Worm (Caenorhabditis elegans) whole organism, L2 larva: ENCODE measurements around the gene sdz-16.

ENCODE experiments used
- F13H6.1 ChIP-seq: sonication (generic microtip); optimal IDR thresholded peaks from 2 replicates; lab custom pipeline; 2016; ENCODE audit warnings: missing genetic modification characterization, missing compliant biosample characterization
- R02D3.7 ChIP-seq: fragments of 150-350 bp; optimal IDR thresholded peaks from 2 replicates; lab custom pipeline; 2014; ENCODE audit warnings: missing biosample characterization, missing genetic modification characterization
- Y55F3AM.14 ChIP-seq: fragments of 200-800 bp; sonication (Bioruptor generic); optimal IDR thresholded peaks from 2 replicates; lab custom pipeline; 2018; ENCODE audit warnings: mild to moderate bottlenecking, missing genetic modification characterization, missing compliant biosample characterization
- ZK546.5 ChIP-seq: sonication (generic microtip); optimal IDR thresholded peaks from 2 replicates; lab custom pipeline; 2017; ENCODE audit warnings: missing biosample characterization, missing genetic modification characterization
- alr-1 ChIP-seq: fragments of 150-350 bp; optimal IDR thresholded peaks from 2 replicates; lab custom pipeline; 2014; ENCODE audit warnings: missing biosample characterization, missing genetic modification characterization
- aly-2 ChIP-seq: fragments of 150-350 bp; optimal IDR thresholded peaks from 2 replicates; lab custom pipeline; 2014; ENCODE audit warnings: missing biosample characterization, missing genetic modification characterization
- ama-1 ChIP-seq: fragments of 150-350 bp; optimal IDR thresholded peaks from 2 replicates; lab custom pipeline; 2018; ENCODE audit warnings: inconsistent platforms
- blmp-1 ChIP-seq: sonication (generic microtip); optimal IDR thresholded peaks from 2 replicates; lab custom pipeline; 2017; ENCODE audit warnings: missing genetic modification characterization, mild to moderate bottlenecking, missing compliant biosample characterization, antibody characterized with exemption, moderate library complexity; ENCODE audit not compliant: insufficient read depth
- ceh-16 ChIP-seq: fragments of 150-350 bp; optimal IDR thresholded peaks from 2 replicates; lab custom pipeline; 2014; ENCODE audit warnings: missing biosample characterization, missing genetic modification characterization
- crh-2 ChIP-seq: sonication (generic microtip); optimal IDR thresholded peaks from 2 replicates; lab custom pipeline; 2017; ENCODE audit warnings: missing biosample characterization, missing genetic modification characterization
- dmd-4 ChIP-seq: sonication (generic microtip); optimal IDR thresholded peaks from 2 replicates; lab custom pipeline; 2017; ENCODE audit warnings: missing biosample characterization, missing genetic modification characterization
- elt-3 ChIP-seq: sonication (generic microtip); optimal IDR thresholded peaks from 2 replicates; lab custom pipeline; 2017; ENCODE audit warnings: missing biosample characterization, missing genetic modification characterization
- lin-13 ChIP-seq: fragments of 150-350 bp; optimal IDR thresholded peaks from 2 replicates; lab custom pipeline; 2014; ENCODE audit warnings: missing biosample characterization, missing genetic modification reagents, missing genetic modification characterization
- lin-39 ChIP-seq: fragments of 150-350 bp; optimal IDR thresholded peaks from 2 replicates; lab custom pipeline; 2014; ENCODE audit warnings: missing biosample characterization, missing genetic modification reagents, missing genetic modification characterization
- mab-5 ChIP-seq: fragments of 150-350 bp; optimal IDR thresholded peaks from 2 replicates; lab custom pipeline; 2014; ENCODE audit warnings: missing biosample characterization, missing genetic modification characterization
- mdl-1 ChIP-seq, 2 experiments: fragments of 150-350 bp in 1 of 2; sonication (generic microtip) in 1 of 2; optimal IDR thresholded peaks; 2 replicates each; lab custom pipeline; 2017; ENCODE audit warnings: missing biosample characterization in 2 of 2, missing genetic modification characterization in 2 of 2
- nhr-10 ChIP-seq: sonication (generic microtip); optimal IDR thresholded peaks from 2 replicates; lab custom pipeline; 2017; ENCODE audit warnings: missing biosample characterization, missing genetic modification characterization
- nhr-12 ChIP-seq: fragments of 150-350 bp; optimal IDR thresholded peaks from 2 replicates; lab custom pipeline; 2014; ENCODE audit warnings: missing biosample characterization, missing genetic modification characterization
- nhr-129 ChIP-seq: fragments of 150-350 bp; optimal IDR thresholded peaks from 2 replicates; lab custom pipeline; 2014; ENCODE audit warnings: missing biosample characterization, missing genetic modification characterization
- nhr-21 ChIP-seq: fragments of 150-350 bp; optimal IDR thresholded peaks from 2 replicates; lab custom pipeline; 2014; ENCODE audit warnings: missing biosample characterization, missing genetic modification characterization
- nhr-237 ChIP-seq: fragments of 150-350 bp; optimal IDR thresholded peaks from 2 replicates; lab custom pipeline; 2014; ENCODE audit warnings: missing biosample characterization, missing genetic modification characterization
- nhr-25 ChIP-seq: fragments of 150-350 bp; sonication (generic microtip); optimal IDR thresholded peaks from 3 replicates; lab custom pipeline; 2014; ENCODE audit warnings: missing biosample characterization, missing genetic modification characterization
- nhr-6 ChIP-seq: fragments of 150-350 bp; optimal IDR thresholded peaks from 2 replicates; lab custom pipeline; 2014; ENCODE audit warnings: missing biosample characterization, missing genetic modification characterization
- nhr-77 ChIP-seq: fragments of 150-350 bp; optimal IDR thresholded peaks from 2 replicates; lab custom pipeline; 2014; ENCODE audit warnings: missing biosample characterization, missing genetic modification characterization
- peb-1 ChIP-seq: fragments of 150-350 bp; optimal IDR thresholded peaks from 2 replicates; lab custom pipeline; 2014; ENCODE audit warnings: missing biosample characterization, missing genetic modification characterization
- sem-4 ChIP-seq: fragments of 150-350 bp; optimal IDR thresholded peaks from 2 replicates; lab custom pipeline; 2014; ENCODE audit warnings: missing biosample characterization, missing genetic modification reagents, missing genetic modification characterization
- skn-1 ChIP-seq: sonication (generic microtip); optimal IDR thresholded peaks from 2 replicates; lab custom pipeline; 2017; ENCODE audit warnings: missing biosample characterization, missing genetic modification characterization
- sma-9 ChIP-seq, 2 experiments: fragments of 150-350 bp in 1 of 2; sonication (generic microtip) in 1 of 2; optimal IDR thresholded peaks; 2 replicates each; lab custom pipeline; 2014 to 2016; ENCODE audit warnings: missing genetic modification characterization in 2 of 2, mild to moderate bottlenecking in 1 of 2, missing biosample characterization in 1 of 2, missing compliant biosample characterization in 1 of 2, missing genetic modification reagents in 1 of 2, moderate library complexity in 1 of 2
- unc-39 ChIP-seq: fragments of 150-350 bp; optimal IDR thresholded peaks from 2 replicates; lab custom pipeline; 2014; ENCODE audit warnings: missing biosample characterization, missing genetic modification characterization
- unc-55 ChIP-seq: fragments of 150-350 bp; sonication (generic microtip); optimal IDR thresholded peaks from 3 replicates; lab custom pipeline; 2014; ENCODE audit warnings: missing biosample characterization, missing genetic modification reagents, missing genetic modification characterization
- unc-62 ChIP-seq: fragments of 150-350 bp; optimal IDR thresholded peaks from 2 replicates; lab custom pipeline; 2014; ENCODE audit warnings: missing biosample characterization, missing genetic modification reagents, missing genetic modification characterization
- zag-1 ChIP-seq: fragments of 150-350 bp; optimal IDR thresholded peaks from 2 replicates; lab custom pipeline; 2014; ENCODE audit warnings: missing biosample characterization, missing genetic modification characterization
- ztf-1 ChIP-seq: fragments of 200-800 bp; sonication (Bioruptor generic); conservative IDR thresholded peaks from 2 replicates; pipeline ENCODE4 v1.3.6; 2022; ENCODE audit warnings: missing genetic modification characterization, missing compliant biosample characterization
- ztf-11 ChIP-seq: sonication (generic microtip); optimal IDR thresholded peaks from 2 replicates; lab custom pipeline; 2017; ENCODE audit warnings: missing biosample characterization, missing genetic modification characterization
- ztf-4 ChIP-seq: fragments of 150-350 bp; optimal IDR thresholded peaks from 2 replicates; lab custom pipeline; 2014; ENCODE audit warnings: missing biosample characterization, missing genetic modification characterization

The sdz-16 gene

DNA sequence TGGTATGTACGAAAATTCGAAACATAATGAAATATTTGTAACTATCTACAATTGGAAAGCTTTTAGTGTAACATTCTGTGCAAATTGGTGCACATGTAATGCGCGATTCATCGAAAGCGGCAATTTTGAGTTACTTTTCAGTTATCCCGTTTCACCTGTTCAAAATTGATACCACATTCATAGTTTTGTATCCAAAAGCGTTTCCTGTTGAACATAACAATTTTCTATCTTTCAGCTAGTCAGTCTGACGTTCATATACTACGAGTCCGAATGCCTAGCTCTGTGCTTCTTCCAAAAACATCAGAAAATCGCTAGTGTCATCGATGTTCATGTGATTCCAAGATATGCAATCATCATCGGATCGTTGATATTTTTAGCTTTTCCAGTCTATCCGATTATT lies 24.4 kb downstream of the sdz-16 start:
- TF ChIP-seq mab-5 (tag; lab: Kevin White, UChicago) (no peak), alr-1 (no peak), lin-13 (GFP tag; lab: Kevin White, UChicago) (no peak), nhr-10 (tag; lab: Kevin White, UChicago) (no peak), aly-2 (tag; lab: Kevin White, UChicago) (no peak)

DNA sequence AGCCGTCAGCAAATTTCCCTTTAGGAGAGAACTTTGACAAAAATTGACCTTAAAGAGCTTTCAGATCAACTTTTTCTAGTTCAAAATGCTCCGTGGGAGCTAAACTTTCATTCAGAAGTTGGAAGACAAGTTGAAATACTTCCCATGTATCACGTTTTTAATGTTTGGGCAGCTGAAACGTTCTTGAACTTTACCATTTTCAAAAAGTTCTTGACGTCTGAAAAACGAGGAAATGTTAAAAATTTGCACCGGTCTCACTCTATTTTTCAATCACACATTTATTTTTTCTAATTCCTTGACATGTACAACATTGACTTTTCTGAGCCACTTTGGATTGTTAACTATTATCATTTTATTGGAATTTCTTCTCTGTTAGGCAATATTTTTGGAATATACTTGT lies 25.0 kb downstream of the sdz-16 start, which contains the start of gene sri-70:
Gene sri-70, plus strand, starts transcription at position 301 of the 400 bp plus-strand sequence.
- TF ChIP-seq nhr-6 (tag; lab: Kevin White, UChicago) (no peak), mab-5 (tag; lab: Kevin White, UChicago) (no peak), alr-1 (no peak), nhr-129 (no peak), blmp-1 (tag; lab: Kevin White, UChicago) (no peak), sma-9 (GFP tag; optimal IDR thresholded peaks at IDR 0.05; lab: Kevin White, UChicago) (no peak), sma-9 (tag; optimal IDR thresholded peaks at IDR 0.05; lab: Kevin White, UChicago) (no peak)
- TF ChIP-seq, all 48 proteins: peak for 0

DNA sequence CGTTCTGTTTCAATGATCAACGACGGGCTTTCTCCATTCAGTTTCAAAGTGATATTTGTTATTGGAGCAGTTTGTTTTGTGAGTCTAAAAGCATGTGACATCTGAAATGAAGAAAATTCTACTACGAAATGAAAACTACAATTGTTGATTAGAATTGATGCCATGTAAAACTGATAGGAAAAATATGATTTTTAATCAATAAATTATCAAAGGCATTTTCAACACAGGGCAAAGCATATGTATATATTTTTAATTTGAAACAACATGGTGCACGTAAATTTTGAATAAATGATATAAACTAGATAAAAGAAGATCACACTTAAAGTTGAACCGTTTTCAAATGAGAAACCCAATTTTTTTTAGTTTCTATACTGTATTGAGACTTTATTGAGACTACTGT lies 26.4 kb downstream of the sdz-16 start, which contains the start of gene K10G4.5:
Gene K10G4.5, minus strand, starts transcription at position 101 of the 400 bp plus-strand sequence.
- TF ChIP-seq F13H6.1 (tag; lab: Kevin White, UChicago) (no peak), nhr-77 (tag; lab: Kevin White, UChicago) (no peak), nhr-25 (tag; lab: Kevin White, UChicago) (no peak), skn-1 (tag; lab: Kevin White, UChicago) (no peak), nhr-10 (tag; lab: Kevin White, UChicago) (no peak), elt-3 (no peak), ztf-1 (GFP tag; lab: Robert Waterston, UW) (no peak), crh-2 (tag; lab: Kevin White, UChicago) (no peak), unc-55 (GFP tag; lab: Kevin White, UChicago) (no peak)

DNA sequence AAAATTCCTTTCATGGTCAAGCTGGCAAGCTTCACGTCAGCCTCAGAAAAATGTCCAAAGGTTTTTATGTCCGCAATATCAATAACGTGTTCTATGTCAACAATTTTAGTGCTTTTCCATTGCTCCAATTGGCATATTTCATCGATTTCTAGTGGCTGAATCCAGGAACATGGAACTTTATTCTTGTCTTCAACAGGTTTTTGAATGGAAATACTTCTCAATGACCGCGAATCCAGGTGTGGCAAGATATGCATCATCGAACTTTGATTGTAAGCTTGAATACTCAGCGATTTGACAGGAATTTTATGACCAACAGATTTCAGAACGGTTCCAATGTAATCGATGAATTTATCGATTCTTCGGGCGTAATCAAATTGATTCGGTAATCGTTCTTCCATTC lies 29.1 kb downstream of the sdz-16 start:
- TF ChIP-seq alr-1, result no peak

DNA sequence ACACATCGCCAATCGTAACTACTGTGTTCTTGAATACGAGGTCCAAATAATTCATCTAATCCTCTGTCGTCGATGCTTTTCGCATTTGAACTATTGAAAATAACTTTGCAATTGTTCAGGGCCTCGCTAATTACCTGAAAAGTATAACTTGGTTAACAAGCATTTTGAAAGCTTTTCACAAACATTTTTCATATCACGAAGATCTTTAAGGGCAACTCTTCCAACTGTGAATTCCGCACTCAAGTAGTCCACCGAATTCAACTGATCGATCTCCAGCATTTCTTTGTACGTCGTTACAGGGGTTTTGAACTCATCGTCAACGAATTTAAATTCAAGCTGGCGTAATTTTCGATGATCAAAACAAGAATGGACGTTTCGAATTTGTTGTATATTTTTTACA lies 31.3 kb downstream of the sdz-16 start:
- TF ChIP-seq nhr-12 (no peak), ztf-4 (tag; lab: Kevin White, UChicago) (no peak), lin-13 (GFP tag; lab: Kevin White, UChicago) (no peak), peb-1 (no peak), lin-39 (tag; lab: Kevin White, UChicago) (no peak), elt-3 (no peak), unc-55 (GFP tag; lab: Kevin White, UChicago) (no peak)

DNA sequence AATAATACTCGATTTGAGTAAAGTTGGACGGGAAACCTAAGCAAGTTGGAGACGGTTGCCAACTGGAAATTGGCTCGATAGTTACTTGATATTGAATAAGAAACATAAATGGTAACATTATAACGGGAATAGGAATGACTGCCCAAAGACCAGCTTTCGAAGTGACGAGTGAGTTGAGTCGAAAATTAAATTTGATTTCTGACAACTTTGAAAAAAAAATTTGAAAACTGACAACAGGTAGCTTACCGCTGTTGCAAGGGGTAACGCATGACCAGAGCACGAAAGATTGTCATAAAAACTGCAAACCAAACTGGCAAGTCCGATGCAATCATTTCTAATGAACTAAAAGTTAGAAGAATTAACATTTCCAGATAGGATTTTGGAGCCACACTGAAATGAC lies 35.0 kb downstream of the sdz-16 start:
- TF ChIP-seq unc-55 (GFP tag; lab: Kevin White, UChicago) (no peak), sem-4 (tag; lab: Kevin White, UChicago) (no peak), nhr-21 (no peak), ztf-4 (tag; lab: Kevin White, UChicago) (no peak), ceh-16 (tag; lab: Kevin White, UChicago) (no peak), zag-1 (tag; lab: Kevin White, UChicago) (no peak), ztf-11 (tag; lab: Kevin White, UChicago) (no peak), R02D3.7 (tag; lab: Kevin White, UChicago) (no peak), sma-9 (GFP tag; optimal IDR thresholded peaks at IDR 0.05; lab: Kevin White, UChicago) (no peak), sma-9 (tag; optimal IDR thresholded peaks at IDR 0.05; lab: Kevin White, UChicago) (no peak), unc-62 (no peak), nhr-25 (tag; lab: Kevin White, UChicago) (no peak), mdl-1 (tag; optimal IDR thresholded peaks at IDR 0.05; lab: Kevin White, UChicago) (no peak), dmd-4 (no peak), lin-13 (GFP tag; lab: Kevin White, UChicago) (no peak), peb-1 (no peak)

DNA sequence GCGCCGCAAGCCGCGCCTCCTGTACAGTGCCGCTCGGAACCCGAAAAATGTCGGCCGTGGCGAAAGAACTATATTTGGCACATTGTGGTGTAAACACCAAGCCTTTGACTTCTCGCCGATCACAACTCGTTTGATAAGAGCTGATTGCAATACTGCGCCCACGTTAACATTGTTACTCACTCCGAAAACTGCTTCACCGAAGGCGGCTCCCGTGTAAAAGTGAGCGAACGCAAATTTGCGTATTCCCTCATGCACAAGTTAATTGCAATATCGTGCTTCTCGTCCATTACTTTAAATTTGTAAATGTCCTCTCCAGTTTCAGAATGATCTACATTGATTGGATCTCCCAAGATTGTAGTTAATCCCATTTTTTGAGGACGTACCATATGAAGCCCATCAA lies 43.6 kb downstream of the sdz-16 start:
- TF ChIP-seq zag-1 (tag; lab: Kevin White, UChicago), result no peak
- no peak for TF ChIP-seq aly-2 (tag; lab: Kevin White, UChicago)
- no peak for TF ChIP-seq ZK546.5 (tag; lab: Kevin White, UChicago)
- TF ChIP-seq Y55F3AM.14, result no peak
- no peak for TF ChIP-seq R02D3.7 (tag; lab: Kevin White, UChicago)
- no peak for TF ChIP-seq nhr-237 (tag; lab: Kevin White, UChicago)
- TF ChIP-seq ama-1 (lab: Kevin White, UChicago), result no peak
- TF ChIP-seq unc-39 (tag; lab: Kevin White, UChicago), result no peak
